Fruit fly (Drosophila melanogaster) whole organism, pupa: ENCODE measurements around the gene CG31688.

Source experiments
- CG10348 ChIP-seq: fragments of 200-800 bp; sonication (Bioruptor generic); IDR thresholded peaks from 2 replicates; pipeline ENCODE4 v1.3.6; 2022; ENCODE audit warnings: missing biosample characterization, missing genetic modification characterization
- CG13204 ChIP-seq: fragments of 200-800 bp; sonication (Bioruptor generic); optimal IDR thresholded peaks from 2 replicates; lab custom pipeline; 2018; ENCODE audit warnings: missing biosample characterization, mild to moderate bottlenecking, missing genetic modification characterization, moderate library complexity
- CG17806 ChIP-seq: fragments of 200-800 bp; sonication (Bioruptor generic); optimal IDR thresholded peaks from 2 replicates; lab custom pipeline; 2018; ENCODE audit warnings: missing biosample characterization, mild to moderate bottlenecking, missing genetic modification characterization, moderate library complexity
- CG32121 ChIP-seq: fragments of 200-800 bp; sonication (Bioruptor generic); IDR thresholded peaks from 2 replicates; pipeline ENCODE4 v1.3.6; 2022; ENCODE audit warnings: missing biosample characterization, missing genetic modification characterization
- CG34367 ChIP-seq: fragments of 200-800 bp; sonication (Bioruptor generic); optimal IDR thresholded peaks from 2 replicates; lab custom pipeline; 2018; ENCODE audit warnings: missing biosample characterization, mild to moderate bottlenecking, missing genetic modification characterization
- CG8301 ChIP-seq: fragments of 200-800 bp; sonication (Bioruptor generic); optimal IDR thresholded peaks from 2 replicates; lab custom pipeline; 2018; ENCODE audit warnings: missing biosample characterization, mild to moderate bottlenecking, missing genetic modification characterization
- CG9948 ChIP-seq: fragments of 200-800 bp; sonication (Bioruptor generic); optimal IDR thresholded peaks from 2 replicates; lab custom pipeline; 2018; ENCODE audit warnings: missing biosample characterization, mild to moderate bottlenecking, missing genetic modification characterization, moderate library complexity
- EcR ChIP-seq: fragments of 200-800 bp; sonication (Bioruptor generic); optimal IDR thresholded peaks from 3 replicates; lab custom pipeline; 2019; ENCODE audit warnings: missing biosample characterization, missing genetic modification characterization, mild to moderate bottlenecking, moderate library complexity, missing genetic modification reagents
- Ets98B ChIP-seq: fragments of 200-800 bp; sonication (Bioruptor generic); IDR thresholded peaks from 2 replicates; pipeline ENCODE4 v1.3.6; 2022; ENCODE audit warnings: missing biosample characterization, missing genetic modification characterization
- Pif1B ChIP-seq: fragments of 200-800 bp; sonication (Bioruptor generic); optimal IDR thresholded peaks from 3 replicates; lab custom pipeline; 2016; ENCODE audit warnings: missing biosample characterization, missing genetic modification characterization
- Snoo ChIP-seq: fragments of 200-800 bp; sonication (Bioruptor generic); optimal IDR thresholded peaks from 3 replicates; lab custom pipeline; 2017; ENCODE audit warnings: missing biosample characterization, mild to moderate bottlenecking, missing genetic modification characterization, inconsistent platforms
- fd96Ca ChIP-seq: fragments of 200-800 bp; sonication (Bioruptor generic); IDR thresholded peaks from 3 replicates; pipeline ENCODE4 v1.3.6; 2022; ENCODE audit warnings: missing biosample characterization, missing genetic modification characterization
- rn ChIP-seq: fragments of 200-800 bp; sonication (Bioruptor generic); IDR thresholded peaks from 2 replicates; pipeline ENCODE4 v1.3.6; 2022; ENCODE audit warnings: missing biosample characterization, missing genetic modification characterization

dm6 chr2L:20428756-20429408 is 2.9 kb downstream of the CG31688 start:
- TF ChIP-seq CG13204 (GFP tag; lab: Kevin White, UChicago) (peak; percentile 53), rn (GFP tag; lab: Robert Waterston, UW) (no peak), CG17806 (tag; lab: Kevin White, UChicago) (no peak), Ets98B (GFP tag; lab: Robert Waterston, UW) (no peak), CG10348 (GFP tag; lab: Robert Waterston, UW) (no peak), Pif1B (GFP tag; lab: Kevin White, UChicago) (no peak), EcR (GFP tag; lab: Kevin White, UChicago) (peak; percentile 9), Snoo (peak; percentile 32), CG32121 (GFP tag; lab: Robert Waterston, UW) (0 out of 2 replicates have a peak, but pooled peaks have one; percentile 16), CG9948 (no peak), CG8301 (tag; lab: Kevin White, UChicago) (no peak), CG34367 (tag; lab: Kevin White, UChicago) (no peak), fd96Ca (GFP tag; lab: Robert Waterston, UW) (peak; percentile 38; the same call in 1 of the 3 replicates)
